Worm (Caenorhabditis elegans): ENCODE data around the gene H03E18.2.
"Not testable (repeated sequence)": the region's sequence is repeated elsewhere in the genome, so short reads cannot be mapped to it uniquely, and the experiment has no call there.

DNA sequence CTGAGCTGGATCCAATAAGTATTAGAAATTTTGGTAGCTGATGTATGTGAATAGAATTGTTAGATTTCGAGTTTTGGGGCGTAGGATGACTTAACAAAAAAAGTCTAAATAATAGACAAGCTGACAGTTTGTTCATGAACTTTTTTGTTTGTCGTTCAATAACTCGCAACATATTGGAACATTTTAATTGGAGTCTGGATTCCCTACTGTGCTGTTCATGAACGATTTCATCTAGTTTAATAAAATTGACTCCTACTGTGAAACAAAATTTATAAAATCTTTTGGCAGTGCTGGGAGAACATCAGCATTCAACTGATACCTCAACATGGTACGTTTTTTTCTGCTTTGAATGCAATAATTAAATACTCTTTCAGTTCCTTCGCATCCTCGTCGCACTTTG is 21.3 kb upstream of the H03E18.2 start, which contains the start of gene nspc-7:
- TF ChIP-seq lin-39 (tag; optimal IDR thresholded peaks at IDR 0.05); nhr-28 (tag; optimal IDR thresholded peaks at IDR 0.05); snpc-4 (tag; optimal IDR thresholded peaks at IDR 0.05); T20F7.1 (GFP tag; optimal IDR thresholded peaks at IDR 0.05); spr-1 (tag; optimal IDR thresholded peaks at IDR 0.05); lir-3 (tag; optimal IDR thresholded peaks at IDR 0.05); madf-5 (GFP tag; IDR thresholded peaks at IDR 0.05); nhr-42 (GFP tag; IDR thresholded peaks at IDR 0.05); daf-16 (GFP tag; optimal IDR thresholded peaks at IDR 0.05); daf-16 (tag; optimal IDR thresholded peaks at IDR 0.05); zag-1 (tag; optimal IDR thresholded peaks at IDR 0.05); fkh-10 (GFP tag; optimal IDR thresholded peaks at IDR 0.05); egl-27 (tag; optimal IDR thresholded peaks at IDR 0.05); ztf-11 (tag; optimal IDR thresholded peaks at IDR 0.05); lim-7 (GFP tag; IDR thresholded peaks at IDR 0.05): not testable (repeated sequence)
